Worm (Caenorhabditis elegans) whole organism, L1 larva: ENCODE data around the gene F21C10.11.

Experiments used
- C16A3.4 ChIP-seq: fragments of 150-350 bp; optimal IDR thresholded peaks from 2 replicates; lab custom pipeline; 2014; ENCODE audit warnings: missing biosample characterization, missing genetic modification characterization
- C34B4.2 ChIP-seq: sonication (generic microtip); optimal IDR thresholded peaks from 2 replicates; lab custom pipeline; 2017; ENCODE audit warnings: mild to moderate bottlenecking, missing genetic modification characterization, missing compliant biosample characterization
- F16B12.6 ChIP-seq: fragments of 150-350 bp; optimal IDR thresholded peaks from 2 replicates; lab custom pipeline; 2014; ENCODE audit warnings: missing biosample characterization, missing genetic modification characterization
- aha-1 ChIP-seq: fragments of 150-350 bp; optimal IDR thresholded peaks from 2 replicates; lab custom pipeline; 2014; ENCODE audit warnings: missing biosample characterization, missing genetic modification characterization
- alr-1 ChIP-seq: fragments of 200-800 bp; sonication (Bioruptor generic); optimal IDR thresholded peaks from 2 replicates; lab custom pipeline; 2018; ENCODE audit warnings: borderline replicate concordance, mild to moderate bottlenecking, missing genetic modification characterization, missing compliant biosample characterization
- ceh-63 ChIP-seq: fragments of 200-800 bp; sonication (Bioruptor generic); optimal IDR thresholded peaks from 2 replicates; lab custom pipeline; 2018; ENCODE audit warnings: mild to moderate bottlenecking, missing genetic modification characterization, missing compliant biosample characterization
- ceh-8 ChIP-seq: fragments of 200-800 bp; sonication (Bioruptor generic); optimal IDR thresholded peaks from 2 replicates; lab custom pipeline; 2018; ENCODE audit warnings: mild to moderate bottlenecking, missing genetic modification characterization, moderate library complexity, missing compliant biosample characterization
- ceh-88 ChIP-seq: fragments of 200-800 bp; sonication (Bioruptor generic); IDR thresholded peaks from 2 replicates; pipeline ENCODE4 v1.3.6; 2022; ENCODE audit warnings: missing genetic modification characterization, missing compliant biosample characterization
- ceh-90 ChIP-seq: sonication (generic microtip); optimal IDR thresholded peaks from 2 replicates; lab custom pipeline; 2016; ENCODE audit warnings: missing genetic modification characterization, missing compliant biosample characterization
- ces-1 ChIP-seq: fragments of 150-350 bp; optimal IDR thresholded peaks from 2 replicates; lab custom pipeline; 2014; ENCODE audit warnings: missing biosample characterization, missing genetic modification reagents, missing genetic modification characterization
- dpl-1 ChIP-seq, 3 experiments: fragments of 150-350 bp in 2 of 3; sonication (generic microtip) in 1 of 3; optimal IDR thresholded peaks; 2 replicates each; lab custom pipeline; 2014 to 2017; ENCODE audit warnings: missing biosample characterization in 3 of 3, missing genetic modification characterization in 3 of 3, missing genetic modification reagents in 3 of 3
- egl-27 ChIP-seq, 2 experiments: fragments of 150-350 bp in 1 of 2; sonication (generic microtip); optimal IDR thresholded peaks; 3 replicates each; lab custom pipeline; 2017 to 2018; ENCODE audit warnings: missing biosample characterization in 2 of 2, missing genetic modification characterization in 2 of 2, missing genetic modification reagents in 2 of 2
- elt-2 ChIP-seq: sonication (generic microtip); optimal IDR thresholded peaks from 2 replicates; lab custom pipeline; 2016; ENCODE audit warnings: missing genetic modification characterization, mild to moderate bottlenecking, inconsistent platforms, missing compliant biosample characterization, missing genetic modification reagents
- elt-3 ChIP-seq, 6 experiments: fragments of 150-350 bp in 1 of 6; sonication (generic microtip); optimal IDR thresholded peaks; 2 replicates each; lab custom pipeline; 2017 to 2018; ENCODE audit warnings: missing biosample characterization in 6 of 6, missing genetic modification characterization in 6 of 6, inconsistent platforms in 1 of 6
- ets-5 ChIP-seq: fragments of 200-800 bp; sonication (Bioruptor generic); IDR thresholded peaks from 2 replicates; pipeline ENCODE4 v1.3.6; 2022; ENCODE audit warnings: missing genetic modification characterization, missing compliant biosample characterization
- fkh-10 ChIP-seq: sonication (generic microtip); optimal IDR thresholded peaks from 2 replicates; lab custom pipeline; 2017; ENCODE audit warnings: missing biosample characterization, missing genetic modification reagents, missing genetic modification characterization
- fkh-8 ChIP-seq: sonication (generic microtip); optimal IDR thresholded peaks from 2 replicates; lab custom pipeline; 2016; ENCODE audit warnings: mild to moderate bottlenecking, missing genetic modification characterization, missing compliant biosample characterization
- fos-1 ChIP-seq: fragments of 150-350 bp; optimal IDR thresholded peaks from 2 replicates; lab custom pipeline; 2014; ENCODE audit warnings: missing biosample characterization, missing genetic modification characterization
- grh-1 ChIP-seq: fragments of 200-800 bp; sonication (Bioruptor generic); IDR thresholded peaks from 2 replicates; pipeline ENCODE4 v1.3.6; 2022; ENCODE audit warnings: missing genetic modification reagents, missing genetic modification characterization, missing compliant biosample characterization
- hlh-17 ChIP-seq: fragments of 200-800 bp; sonication (Bioruptor generic); optimal IDR thresholded peaks from 2 replicates; lab custom pipeline; 2018; ENCODE audit warnings: missing genetic modification characterization, mild to moderate bottlenecking, missing compliant biosample characterization, moderate library complexity, borderline replicate concordance
- hpl-2 ChIP-seq: fragments of 150-350 bp; optimal IDR thresholded peaks from 2 replicates; lab custom pipeline; 2014; ENCODE audit warnings: missing biosample characterization, missing genetic modification reagents, missing genetic modification characterization
- irx-1 ChIP-seq: sonication (generic microtip); optimal IDR thresholded peaks from 2 replicates; lab custom pipeline; 2016; ENCODE audit warnings: missing genetic modification characterization, missing compliant biosample characterization
- isw-1 ChIP-seq: fragments of 200-800 bp; sonication (Bioruptor generic); IDR thresholded peaks from 2 replicates; pipeline ENCODE4 v1.3.6; 2022; ENCODE audit warnings: missing genetic modification characterization, missing compliant biosample characterization
- lin-14 ChIP-seq: fragments of 200-800 bp; sonication (Bioruptor generic); optimal IDR thresholded peaks from 2 replicates; lab custom pipeline; 2018; ENCODE audit warnings: mild to moderate bottlenecking, missing genetic modification characterization, moderate library complexity, missing compliant biosample characterization
- lin-15B ChIP-seq: fragments of 150-350 bp; sonication (generic microtip); optimal IDR thresholded peaks from 3 replicates; lab custom pipeline; 2014; ENCODE audit warnings: missing biosample characterization, missing genetic modification characterization
- lin-35 ChIP-seq, 2 experiments: fragments of 150-350 bp; optimal IDR thresholded peaks; 2 replicates each; lab custom pipeline; 2014; ENCODE audit warnings: missing biosample characterization in 2 of 2, missing genetic modification characterization in 2 of 2, missing genetic modification reagents in 2 of 2
- lin-39 ChIP-seq: fragments of 150-350 bp; optimal IDR thresholded peaks from 2 replicates; lab custom pipeline; 2014; ENCODE audit warnings: missing biosample characterization, missing genetic modification reagents, missing genetic modification characterization
- lsy-2 ChIP-seq, 2 experiments: fragments of 150-350 bp; optimal IDR thresholded peaks; 2 replicates each; lab custom pipeline; 2014; ENCODE audit warnings: missing biosample characterization in 2 of 2, missing genetic modification characterization in 2 of 2
- mab-9 ChIP-seq: fragments of 200-800 bp; sonication (Bioruptor generic); IDR thresholded peaks from 2 replicates; pipeline ENCODE4 v1.3.6; 2022; ENCODE audit warnings: missing genetic modification reagents, missing genetic modification characterization, missing compliant biosample characterization
- mef-2 ChIP-seq: fragments of 150-350 bp; optimal IDR thresholded peaks from 2 replicates; lab custom pipeline; 2014; ENCODE audit warnings: missing biosample characterization, missing genetic modification characterization
- mep-1 ChIP-seq: fragments of 150-350 bp; optimal IDR thresholded peaks from 2 replicates; lab custom pipeline; 2014; ENCODE audit warnings: missing biosample characterization, missing genetic modification characterization
- nhr-11 ChIP-seq: fragments of 150-350 bp; optimal IDR thresholded peaks from 2 replicates; lab custom pipeline; 2014; ENCODE audit warnings: missing biosample characterization, missing genetic modification characterization
- nhr-19 ChIP-seq: fragments of 200-800 bp; sonication (Bioruptor generic); conservative IDR thresholded peaks from 2 replicates; pipeline ENCODE4 v1.3.6; 2022; ENCODE audit warnings: missing genetic modification characterization, missing compliant biosample characterization
- nhr-237 ChIP-seq: fragments of 150-350 bp; optimal IDR thresholded peaks from 2 replicates; lab custom pipeline; 2014; ENCODE audit warnings: missing biosample characterization, missing genetic modification characterization
- nhr-28 ChIP-seq: fragments of 150-350 bp; optimal IDR thresholded peaks from 2 replicates; lab custom pipeline; 2014; ENCODE audit warnings: missing biosample characterization, missing genetic modification characterization
- nhr-71 ChIP-seq: sonication (generic microtip); optimal IDR thresholded peaks from 2 replicates; lab custom pipeline; 2016; ENCODE audit warnings: mild to moderate bottlenecking, missing genetic modification characterization, moderate library complexity, missing compliant biosample characterization
- nhr-77 ChIP-seq: fragments of 150-350 bp; optimal IDR thresholded peaks from 2 replicates; lab custom pipeline; 2014; ENCODE audit warnings: missing biosample characterization, missing genetic modification characterization
- nhr-85 ChIP-seq: sonication (generic microtip); peaks from one replicate; lab custom pipeline; 2016; ENCODE audit warnings: missing genetic modification characterization, inconsistent platforms, missing compliant biosample characterization
- pag-3 ChIP-seq: sonication (generic microtip); optimal IDR thresholded peaks from 2 replicates; lab custom pipeline; 2017; ENCODE audit warnings: missing genetic modification characterization, mild to moderate bottlenecking, missing compliant biosample characterization, antibody characterized with exemption, borderline replicate concordance; ENCODE audit not compliant: insufficient read depth
- rnt-1 ChIP-seq: sonication (generic microtip); optimal IDR thresholded peaks from 2 replicates; lab custom pipeline; 2016; ENCODE audit warnings: mild to moderate bottlenecking, missing genetic modification characterization, moderate library complexity, missing compliant biosample characterization
- skn-1 ChIP-seq: fragments of 150-350 bp; optimal IDR thresholded peaks from 2 replicates; lab custom pipeline; 2014; ENCODE audit warnings: missing biosample characterization, missing genetic modification characterization
- snpc-4 ChIP-seq: fragments of 150-350 bp; optimal IDR thresholded peaks from 2 replicates; lab custom pipeline; 2014; ENCODE audit warnings: missing biosample characterization, missing genetic modification characterization
- sox-4 ChIP-seq: sonication (generic microtip); optimal IDR thresholded peaks from 2 replicates; lab custom pipeline; 2016; ENCODE audit warnings: missing genetic modification characterization, missing compliant biosample characterization
- sptf-1 ChIP-seq: fragments of 150-350 bp; optimal IDR thresholded peaks from 2 replicates; lab custom pipeline; 2014; ENCODE audit warnings: missing biosample characterization, missing genetic modification characterization
- tlp-1 ChIP-seq: fragments of 150-350 bp; optimal IDR thresholded peaks from 2 replicates; lab custom pipeline; 2014; ENCODE audit warnings: missing biosample characterization, missing genetic modification characterization
- unc-86 ChIP-seq: sonication (generic microtip); optimal IDR thresholded peaks from 2 replicates; lab custom pipeline; 2016; ENCODE audit warnings: missing genetic modification characterization, missing compliant biosample characterization
- unc-98 ChIP-seq: fragments of 200-800 bp; sonication (Bioruptor generic); IDR thresholded peaks from 2 replicates; pipeline ENCODE4 v1.3.6; 2022; ENCODE audit warnings: missing genetic modification characterization, missing compliant biosample characterization
- vab-15 ChIP-seq: sonication (generic microtip); optimal IDR thresholded peaks from 2 replicates; lab custom pipeline; 2017; ENCODE audit warnings: missing genotype, mild to moderate bottlenecking, missing genetic modification characterization, missing compliant biosample characterization
- xbp-1 ChIP-seq: sonication (generic microtip); optimal IDR thresholded peaks from 2 replicates; lab custom pipeline; 2016; ENCODE audit warnings: missing genetic modification characterization, missing compliant biosample characterization
- ztf-4 ChIP-seq: fragments of 150-350 bp; optimal IDR thresholded peaks from 2 replicates; lab custom pipeline; 2014; ENCODE audit warnings: missing biosample characterization, missing genetic modification characterization

F21C10.11 gene

DNA sequence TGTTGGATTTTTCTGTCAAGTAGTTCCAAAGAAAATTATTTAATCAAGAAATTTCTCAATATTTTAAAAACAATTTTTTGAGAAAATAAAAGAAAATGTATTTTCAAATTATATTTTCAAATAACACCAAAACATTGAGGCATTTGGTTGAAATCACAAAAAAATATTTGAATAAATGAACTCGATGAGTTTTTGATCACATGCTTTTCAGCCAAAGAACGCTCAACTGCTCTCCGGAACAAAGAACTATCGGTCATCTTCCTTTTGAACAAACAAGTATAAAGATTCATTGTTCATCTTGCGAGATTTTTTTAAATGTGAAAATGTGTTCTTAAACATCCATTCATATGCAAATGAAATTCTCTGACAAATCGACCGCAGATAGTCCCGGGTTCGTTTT, 28.3 kb upstream of the F21C10.11 start:
- peak; percentile 20 for TF ChIP-seq skn-1
- peak; percentile 80 for TF ChIP-seq nhr-19 (GFP tag; lab: Robert Waterston, UW)
- no peak for TF ChIP-seq C34B4.2 (tag; lab: Kevin White, UChicago)
- peak in 1 of 2 experiments; percentile 14 for TF ChIP-seq lin-35 (GFP tag; optimal IDR thresholded peaks at IDR 0.05; lab: Kevin White, UChicago)

DNA sequence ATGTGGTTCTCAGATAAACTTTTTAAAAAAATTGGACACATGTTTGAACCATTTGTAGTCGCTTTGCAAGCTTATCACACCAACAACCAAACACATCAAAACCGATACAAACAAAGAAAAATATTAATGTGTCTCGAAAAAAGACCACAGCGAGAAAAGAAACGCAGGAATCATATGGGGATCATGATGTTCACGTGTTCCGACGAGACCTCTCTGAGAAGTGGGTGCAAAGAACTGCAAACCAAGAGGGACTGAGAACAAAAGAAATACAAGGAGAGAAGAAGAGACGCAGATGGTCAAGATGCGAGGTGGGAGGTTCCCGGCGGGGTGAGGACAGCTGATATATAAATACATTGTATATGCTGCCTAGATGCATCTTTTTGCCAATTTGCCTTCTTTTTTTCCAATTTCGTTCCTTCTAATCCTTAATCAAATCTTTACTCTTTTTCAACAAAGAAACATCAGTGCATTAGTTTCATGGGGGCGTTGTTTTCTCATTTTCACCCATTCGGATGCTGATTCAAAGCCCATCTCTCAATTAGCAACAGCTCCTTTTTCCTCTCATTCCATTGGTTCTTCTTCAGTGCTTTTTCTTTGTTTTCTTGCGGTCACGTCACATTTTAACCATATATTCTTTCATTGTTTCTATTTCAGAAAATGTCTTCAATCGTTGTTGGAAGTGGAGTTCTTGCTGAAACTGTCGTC, 27.5 kb upstream of the F21C10.11 start, which contains the start of gene F21C10.10:
Gene F21C10.10 (plus strand): TSS at position 655 of the 705 bp plus-strand sequence.
- TF ChIP-seq elt-2 (tag; lab: Kevin White, UChicago) = peak; percentile 83
- peak; percentile 87 for TF ChIP-seq mep-1 (tag; lab: Kevin White, UChicago)
- 0 out of 2 replicates have a peak, but pooled peaks have one; percentile 7 for TF ChIP-seq mab-9
- TF ChIP-seq elt-3 (tag; optimal IDR thresholded peaks at IDR 0.05; lab: Kevin White, UChicago) = peak in 3 of 6 experiments; percentile 59 to 91 (median 81)
- peak; percentile 58 to 87 for TF ChIP-seq lin-35 (GFP tag; optimal IDR thresholded peaks at IDR 0.05; lab: Kevin White, UChicago)
- peak; percentile 94 for TF ChIP-seq lin-14 (GFP tag; lab: Kevin White, UChicago)
- TF ChIP-seq unc-98 = no peak
- TF ChIP-seq grh-1 = peak; percentile 67
- peak; percentile 67 for TF ChIP-seq rnt-1
- TF ChIP-seq ets-5 (GFP tag; lab: Robert Waterston, UW) = no peak
- TF ChIP-seq alr-1 = no peak
- TF ChIP-seq vab-15 (tag; lab: Kevin White, UChicago) = no peak
- peak; percentile 65 for TF ChIP-seq ztf-4 (tag; lab: Kevin White, UChicago)
- no peak for TF ChIP-seq lin-15B
- TF ChIP-seq F16B12.6 (tag; lab: Kevin White, UChicago) = no peak
- peak; percentile 99 for TF ChIP-seq nhr-85 (tag; lab: Kevin White, UChicago)
- no peak for TF ChIP-seq pag-3 (tag; lab: Kevin White, UChicago)
- no peak for TF ChIP-seq ceh-63 (GFP tag; lab: Kevin White, UChicago)
- TF ChIP-seq nhr-11 (tag; lab: Kevin White, UChicago) = peak; percentile 23
- TF ChIP-seq nhr-77 (tag; lab: Kevin White, UChicago) = peak; percentile 36
- TF ChIP-seq skn-1 = peak; percentile 77
- TF ChIP-seq mef-2 = no peak
- TF ChIP-seq isw-1 (GFP tag; lab: Robert Waterston, UW) = no peak
- peak; percentile 70 to 74 for TF ChIP-seq lsy-2 (tag; optimal IDR thresholded peaks at IDR 0.05; lab: Kevin White, UChicago)
- TF ChIP-seq ces-1 (GFP tag; lab: Kevin White, UChicago) = no peak
- TF ChIP-seq fkh-8 (tag; lab: Kevin White, UChicago) = no peak
- peak; percentile 69 for TF ChIP-seq irx-1 (tag; lab: Kevin White, UChicago)
- TF ChIP-seq ceh-90 (tag; lab: Kevin White, UChicago) = no peak
- TF ChIP-seq hlh-17 = no peak
- TF ChIP-seq fos-1 (tag; lab: Kevin White, UChicago) = no peak
- TF ChIP-seq nhr-71 (tag; lab: Kevin White, UChicago) = peak; percentile 94
- TF ChIP-seq aha-1 (tag; lab: Kevin White, UChicago) = no peak
- TF ChIP-seq unc-86 = no peak
- TF ChIP-seq hpl-2 (GFP tag; lab: Kevin White, UChicago) = no peak
- peak; percentile 4 to 55 (median 46) for TF ChIP-seq dpl-1 (GFP tag; optimal IDR thresholded peaks at IDR 0.05; lab: Kevin White, UChicago)
- TF ChIP-seq xbp-1 (tag; lab: Kevin White, UChicago) = peak; percentile 53
- TF ChIP-seq egl-27 (tag; optimal IDR thresholded peaks at IDR 0.05; lab: Kevin White, UChicago) = peak; percentile 33 to 39
- TF ChIP-seq C16A3.4 (tag; lab: Kevin White, UChicago) = peak; percentile 75
- TF ChIP-seq sptf-1 = no peak
- TF ChIP-seq snpc-4 (tag; lab: Kevin White, UChicago) = peak; percentile 67
- no peak for TF ChIP-seq lin-39 (tag; lab: Kevin White, UChicago)
- no peak for TF ChIP-seq nhr-237 (tag; lab: Kevin White, UChicago)
- TF ChIP-seq fkh-10 (GFP tag; lab: Kevin White, UChicago) = no peak
- no peak for TF ChIP-seq ceh-88 (GFP tag; lab: Robert Waterston, UW)
- no peak for TF ChIP-seq sox-4
- no peak for TF ChIP-seq tlp-1 (tag; lab: Kevin White, UChicago)
- TF ChIP-seq ceh-8 = no peak
- no peak for TF ChIP-seq nhr-28 (tag; lab: Kevin White, UChicago)
